Worm (Caenorhabditis elegans) whole organism, late embryonic: ENCODE data around the gene mrp-1.

ENCODE experiments used
- ahr-1 ChIP-seq: sonication (generic microtip); optimal IDR thresholded peaks from 2 replicates; lab custom pipeline; 2016; ENCODE audit warnings: missing genetic modification characterization, missing compliant biosample characterization
- ama-1 ChIP-seq: fragments of 150-350 bp; optimal IDR thresholded peaks from 2 replicates; lab custom pipeline; 2014
- ceh-22 ChIP-seq: sonication (generic microtip); optimal IDR thresholded peaks from 2 replicates; lab custom pipeline; 2017; ENCODE audit warnings: missing biosample characterization, missing genetic modification characterization
- ceh-34 ChIP-seq: sonication (generic microtip); optimal IDR thresholded peaks from 2 replicates; lab custom pipeline; 2016; ENCODE audit warnings: mild to moderate bottlenecking, missing genetic modification characterization, missing compliant biosample characterization
- ceh-9 ChIP-seq: sonication (generic microtip); optimal IDR thresholded peaks from 2 replicates; lab custom pipeline; 2016; ENCODE audit warnings: mild to moderate bottlenecking, missing genetic modification characterization, inconsistent platforms, missing compliant biosample characterization
- dve-1 ChIP-seq: sonication (generic microtip); optimal IDR thresholded peaks from 2 replicates; lab custom pipeline; 2017; ENCODE audit warnings: antibody characterized with exemption, mild to moderate bottlenecking, missing genetic modification characterization, missing compliant biosample characterization
- fkh-10 ChIP-seq: fragments of 150-350 bp; optimal IDR thresholded peaks from 2 replicates; lab custom pipeline; 2014; ENCODE audit warnings: missing biosample characterization, missing genetic modification reagents, missing genetic modification characterization
- lim-6 ChIP-seq: sonication (generic microtip); optimal IDR thresholded peaks from 2 replicates; lab custom pipeline; 2016; ENCODE audit warnings: missing genetic modification characterization, missing compliant biosample characterization
- nhr-11 ChIP-seq: fragments of 150-350 bp; optimal IDR thresholded peaks from 2 replicates; lab custom pipeline; 2014; ENCODE audit warnings: missing biosample characterization, missing genetic modification characterization
- sox-2 ChIP-seq: fragments of 200-800 bp; sonication (Bioruptor generic); IDR thresholded peaks from 2 replicates; pipeline ENCODE4 v1.3.6; 2022; ENCODE audit warnings: missing genetic modification reagents, missing genetic modification characterization, missing compliant biosample characterization
- sox-4 ChIP-seq: sonication (generic microtip); optimal IDR thresholded peaks from 2 replicates; lab custom pipeline; 2017; ENCODE audit warnings: mild to moderate bottlenecking, missing genetic modification characterization, inconsistent platforms, missing compliant biosample characterization
- tbx-2 ChIP-seq: sonication (generic microtip); optimal IDR thresholded peaks from 2 replicates; lab custom pipeline; 2016; ENCODE audit warnings: missing genetic modification characterization, missing compliant biosample characterization
- ttx-3 ChIP-seq: sonication (generic microtip); optimal IDR thresholded peaks from 2 replicates; lab custom pipeline; 2016; ENCODE audit warnings: missing genetic modification reagents, missing genetic modification characterization, missing compliant biosample characterization
- unc-42 ChIP-seq: sonication (generic microtip); optimal IDR thresholded peaks from 2 replicates; lab custom pipeline; 2016; ENCODE audit warnings: missing genotype, missing genetic modification characterization, missing compliant biosample characterization

DNA sequence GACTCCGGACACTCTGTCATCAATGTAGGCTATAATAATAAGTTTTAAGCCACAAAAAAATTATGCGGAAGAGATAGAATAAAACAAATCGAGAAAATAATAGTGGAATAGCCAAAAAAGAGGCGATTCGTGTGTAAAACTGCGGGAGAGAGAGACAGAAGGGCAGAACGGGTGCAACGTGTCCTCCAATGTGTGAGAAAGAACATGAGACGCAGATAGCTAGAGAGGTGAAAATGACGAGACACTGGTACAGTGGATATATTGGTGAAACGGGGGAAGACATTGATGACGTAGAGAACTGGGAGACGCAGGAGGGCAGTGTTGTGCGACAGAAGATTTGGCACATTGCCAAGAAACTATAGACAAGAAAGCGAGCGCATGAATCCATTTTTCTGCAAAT, 52.0 kb downstream of the mrp-1 start, which contains the start of gene F28C10.3:
- TF ChIP-seq fkh-10 (GFP tag; lab: Kevin White, UChicago) (no peak), tbx-2 (tag; lab: Kevin White, UChicago) (peak; percentile 71), lim-6 (no peak), ama-1 (no peak), ceh-22 (tag; lab: Kevin White, UChicago) (no peak), dve-1 (tag; lab: Kevin White, UChicago) (peak; percentile 33), ceh-34 (peak; percentile 48), nhr-11 (tag; lab: Kevin White, UChicago) (no peak), ahr-1 (no peak), sox-4 (no peak), ceh-9 (tag; lab: Kevin White, UChicago) (no peak), sox-2 (GFP tag; lab: Robert Waterston, UW) (no peak), unc-42 (peak; percentile 55), ttx-3 (tag; lab: Kevin White, UChicago) (no peak)
